Worm (Caenorhabditis elegans) whole organism, midembryonic: Measurements from ENCODE around the gene F44G4.1.

ENCODE experiments used
- T22C8.4 ChIP-seq: fragments of 200-800 bp; sonication (Bioruptor generic); IDR thresholded peaks from 2 replicates; pipeline ENCODE4 v1.3.6; 2022; ENCODE audit warnings: missing genetic modification characterization, missing compliant biosample characterization
- cog-1 ChIP-seq: sonication (generic microtip); optimal IDR thresholded peaks from 2 replicates; lab custom pipeline; 2016; ENCODE audit warnings: missing genetic modification characterization, missing compliant biosample characterization
- flt-1 ChIP-seq: fragments of 200-800 bp; sonication (Bioruptor generic); IDR thresholded peaks from 2 replicates; pipeline ENCODE4 v1.3.6; 2022; ENCODE audit warnings: missing genetic modification characterization, missing compliant biosample characterization
- klf-2 ChIP-seq: fragments of 200-800 bp; sonication (Bioruptor generic); conservative IDR thresholded peaks from 2 replicates; pipeline ENCODE4 v1.3.6; 2022; ENCODE audit warnings: missing genetic modification reagents, missing genetic modification characterization, missing compliant biosample characterization
- med-1 ChIP-seq: sonication (generic microtip); optimal IDR thresholded peaks from 2 replicates; lab custom pipeline; 2017; ENCODE audit warnings: missing genetic modification characterization, mild to moderate bottlenecking, missing compliant biosample characterization, antibody characterized with exemption, missing genetic modification reagents; ENCODE audit not compliant: insufficient read depth
- ref-1 ChIP-seq: fragments of 200-800 bp; sonication (Bioruptor generic); conservative IDR thresholded peaks from 2 replicates; pipeline ENCODE4 v1.3.6; 2022; ENCODE audit warnings: missing genetic modification reagents, missing genetic modification characterization, missing compliant biosample characterization
- tab-1 ChIP-seq: fragments of 200-800 bp; sonication (Bioruptor generic); IDR thresholded peaks from 2 replicates; pipeline ENCODE4 v1.3.6; 2022; ENCODE audit warnings: missing genetic modification characterization, missing compliant biosample characterization
- ztf-23 ChIP-seq: fragments of 200-800 bp; sonication (Bioruptor generic); IDR thresholded peaks from 2 replicates; pipeline ENCODE4 v1.3.6; 2022; ENCODE audit warnings: missing genetic modification reagents, missing genetic modification characterization, missing compliant biosample characterization
- ztf-29 ChIP-seq: fragments of 200-800 bp; sonication (Bioruptor generic); IDR thresholded peaks from 2 replicates; pipeline ENCODE4 v1.3.6; 2022; ENCODE audit warnings: missing genetic modification reagents, missing genetic modification characterization, missing compliant biosample characterization

The F44G4.1 gene

ce11 chrII:9009976-9010702 is 15.7 kb downstream of the F44G4.1 start:
- no peak for TF ChIP-seq T22C8.4 (GFP tag; lab: Robert Waterston, UW)
- TF ChIP-seq tab-1 (GFP tag; lab: Robert Waterston, UW), result no peak
- no peak for TF ChIP-seq med-1 (GFP tag; lab: Kevin White, UChicago)
- TF ChIP-seq ztf-23 (GFP tag; lab: Robert Waterston, UW), result no peak
- no peak for TF ChIP-seq ref-1 (GFP tag; lab: Robert Waterston, UW)
- TF ChIP-seq ztf-29 (GFP tag; lab: Robert Waterston, UW), result no peak
- TF ChIP-seq cog-1 (tag; lab: Kevin White, UChicago), result no peak
- TF ChIP-seq klf-2 (GFP tag; lab: Robert Waterston, UW), result no peak
- TF ChIP-seq flt-1 (GFP tag; lab: Robert Waterston, UW), result no peak

ce11 chrII:9010708-9011107 is 16.3 kb downstream of the F44G4.1 start:
- TF ChIP-seq flt-1 (GFP tag; lab: Robert Waterston, UW) (no peak), ztf-29 (GFP tag; lab: Robert Waterston, UW) (no peak), tab-1 (GFP tag; lab: Robert Waterston, UW) (no peak)

- 0 out of 2 replicates have a peak, but pooled peaks have one; percentile 34 for TF ChIP-seq ztf-23 (GFP tag; lab: Robert Waterston, UW)
- no peak for TF ChIP-seq ztf-29 (GFP tag; lab: Robert Waterston, UW)
- no peak for TF ChIP-seq cog-1 (tag; lab: Kevin White, UChicago)
Measured at ce11 chrII:9013341-9013740, 18.9 kb downstream of the F44G4.1 start.

ce11 chrII:9014188-9014587 is 19.8 kb downstream of the F44G4.1 start:
- TF ChIP-seq ztf-23 (GFP tag; lab: Robert Waterston, UW), result no peak

- no peak for TF ChIP-seq tab-1 (GFP tag; lab: Robert Waterston, UW)
- TF ChIP-seq ztf-23 (GFP tag; lab: Robert Waterston, UW), result no peak
- TF ChIP-seq flt-1 (GFP tag; lab: Robert Waterston, UW), result no peak
Measured at ce11 chrII:9014877-9015505, 20.6 kb downstream of the F44G4.1 start.

- TF ChIP-seq tab-1 (GFP tag; lab: Robert Waterston, UW) (no peak), med-1 (GFP tag; lab: Kevin White, UChicago) (no peak), klf-2 (GFP tag; lab: Robert Waterston, UW) (no peak), ztf-23 (GFP tag; lab: Robert Waterston, UW) (no peak), ztf-29 (GFP tag; lab: Robert Waterston, UW) (no peak), cog-1 (tag; lab: Kevin White, UChicago) (no peak), ref-1 (GFP tag; lab: Robert Waterston, UW) (no peak), flt-1 (GFP tag; lab: Robert Waterston, UW) (no peak), T22C8.4 (GFP tag; lab: Robert Waterston, UW) (no peak)
Measured at ce11 chrII:9017628-9018027, 23.2 kb downstream of the F44G4.1 start.

- TF ChIP-seq ztf-29 (GFP tag; lab: Robert Waterston, UW) (no peak), flt-1 (GFP tag; lab: Robert Waterston, UW) (no peak), med-1 (GFP tag; lab: Kevin White, UChicago) (no peak), cog-1 (tag; lab: Kevin White, UChicago) (no peak), T22C8.4 (GFP tag; lab: Robert Waterston, UW) (no peak), ref-1 (GFP tag; lab: Robert Waterston, UW) (no peak)
Measured at ce11 chrII:9019704-9020103, 25.3 kb downstream of the F44G4.1 start, which contains the start of gene dep-1. TSS of gene dep-1 (minus strand) at chrII:9019798.

- no peak for TF ChIP-seq klf-2 (GFP tag; lab: Robert Waterston, UW)
- no peak for TF ChIP-seq med-1 (GFP tag; lab: Kevin White, UChicago)
- no peak for TF ChIP-seq cog-1 (tag; lab: Kevin White, UChicago)
- TF ChIP-seq T22C8.4 (GFP tag; lab: Robert Waterston, UW), result no peak
- no peak for TF ChIP-seq ztf-29 (GFP tag; lab: Robert Waterston, UW)
- TF ChIP-seq tab-1 (GFP tag; lab: Robert Waterston, UW), result no peak
- TF ChIP-seq ztf-23 (GFP tag; lab: Robert Waterston, UW), result no peak
- no peak for TF ChIP-seq flt-1 (GFP tag; lab: Robert Waterston, UW)
- no peak for TF ChIP-seq ref-1 (GFP tag; lab: Robert Waterston, UW)
Measured at ce11 chrII:9021625-9022024, 27.2 kb downstream of the F44G4.1 start.

ce11 chrII:9024312-9024711 is 29.9 kb downstream of the F44G4.1 start:
- no peak for TF ChIP-seq ztf-23 (GFP tag; lab: Robert Waterston, UW)
- no peak for TF ChIP-seq med-1 (GFP tag; lab: Kevin White, UChicago)
- no peak for TF ChIP-seq cog-1 (tag; lab: Kevin White, UChicago)
- no peak for TF ChIP-seq T22C8.4 (GFP tag; lab: Robert Waterston, UW)
- TF ChIP-seq ztf-29 (GFP tag; lab: Robert Waterston, UW), result no peak
- no peak for TF ChIP-seq flt-1 (GFP tag; lab: Robert Waterston, UW)

ce11 chrII:9026348-9026747 is 31.9 kb downstream of the F44G4.1 start:
- TF ChIP-seq cog-1 (tag; lab: Kevin White, UChicago), result no peak
- no peak for TF ChIP-seq klf-2 (GFP tag; lab: Robert Waterston, UW)
- no peak for TF ChIP-seq ztf-23 (GFP tag; lab: Robert Waterston, UW)
- no peak for TF ChIP-seq med-1 (GFP tag; lab: Kevin White, UChicago)
- no peak for TF ChIP-seq ref-1 (GFP tag; lab: Robert Waterston, UW)
- no peak for TF ChIP-seq tab-1 (GFP tag; lab: Robert Waterston, UW)
- no peak for TF ChIP-seq T22C8.4 (GFP tag; lab: Robert Waterston, UW)
- TF ChIP-seq flt-1 (GFP tag; lab: Robert Waterston, UW), result no peak
- TF ChIP-seq ztf-29 (GFP tag; lab: Robert Waterston, UW), result no peak
